Worm (Caenorhabditis elegans) whole organism, L4/young adult: ENCODE results near the gene sipa-1.

ENCODE experiments used
- W03F9.2 ChIP-seq: fragments of 150-350 bp; optimal IDR thresholded peaks from 2 replicates; lab custom pipeline; 2014; ENCODE audit warnings: missing biosample characterization, missing genetic modification characterization
- dao-5 ChIP-seq: sonication (generic microtip); optimal IDR thresholded peaks from 2 replicates; lab custom pipeline; 2016; ENCODE audit warnings: missing genotype, missing genetic modification characterization, moderate library complexity, missing compliant biosample characterization
- him-1 ChIP-seq: sonication (generic microtip); optimal IDR thresholded peaks from 2 replicates; lab custom pipeline; 2016; ENCODE audit warnings: missing genotype, missing genetic modification reagents, missing genetic modification characterization, missing compliant biosample characterization

- no peak for TF ChIP-seq him-1 (tag; lab: Kevin White, UChicago)
- no peak for TF ChIP-seq dao-5
- TF ChIP-seq W03F9.2 (tag; lab: Kevin White, UChicago) = no peak
Measured at ce11 chrV:11613007-11613406, 24.1 kb downstream of the sipa-1 start, which contains the start of gene tag-290.
